Fruit fly (Drosophila melanogaster) whole organism, embryonic: ENCODE results near the gene CG6106.
A peak's percentile ranks its signal among the peaks of the same experiment; 100 is the strongest.

Experiments
- Asciz ChIP-seq: fragments of 200-800 bp; sonication (Bioruptor generic); optimal IDR thresholded peaks from 2 replicates; lab custom pipeline; 2017; ENCODE audit warnings: missing biosample characterization, mild to moderate bottlenecking, missing genetic modification characterization, missing genetic modification reagents
- Atf6 ChIP-seq: fragments of 200-800 bp; sonication (Bioruptor generic); IDR thresholded peaks from 2 replicates; pipeline ENCODE4 v1.3.6; 2022; ENCODE audit warnings: missing biosample characterization, missing genetic modification characterization
- C15 ChIP-seq: fragments of 200-800 bp; sonication (Bioruptor generic); IDR thresholded peaks from 3 replicates; pipeline ENCODE4 v1.3.6; 2022; ENCODE audit warnings: missing biosample characterization, missing genetic modification characterization
- CG11093 ChIP-seq: fragments of 200-800 bp; sonication (Bioruptor generic); IDR thresholded peaks from 3 replicates; pipeline ENCODE4 v1.3.6; 2022; ENCODE audit warnings: missing biosample characterization, missing genetic modification characterization
- CG12659 ChIP-seq: fragments of 200-800 bp; sonication (Bioruptor generic); optimal IDR thresholded peaks from 3 replicates; lab custom pipeline; 2017; ENCODE audit warnings: mild to moderate bottlenecking, missing biosample characterization, missing genetic modification reagents, missing genetic modification characterization
- CG12769 ChIP-seq: fragments of 200-800 bp; sonication (Bioruptor generic); optimal IDR thresholded peaks from 2 replicates; lab custom pipeline; 2019; ENCODE audit warnings: missing biosample characterization, mild to moderate bottlenecking, missing genetic modification characterization, moderate library complexity
- CG13424 ChIP-seq: fragments of 200-800 bp; sonication (Bioruptor generic); optimal IDR thresholded peaks from 2 replicates; lab custom pipeline; 2019; ENCODE audit warnings: missing biosample characterization, mild to moderate bottlenecking, missing genetic modification characterization, moderate library complexity
- CG15073 ChIP-seq: fragments of 200-800 bp; sonication (Bioruptor generic); optimal IDR thresholded peaks from 2 replicates; lab custom pipeline; 2016; ENCODE audit warnings: missing biosample characterization, missing genetic modification characterization
- CG17912 ChIP-seq: fragments of 200-800 bp; sonication (Bioruptor generic); optimal IDR thresholded peaks from 2 replicates; lab custom pipeline; 2018; ENCODE audit warnings: missing biosample characterization, mild to moderate bottlenecking, missing genetic modification characterization
- CG18599 ChIP-seq: fragments of 200-800 bp; sonication (Bioruptor generic); optimal IDR thresholded peaks from 3 replicates; lab custom pipeline; 2017; ENCODE audit warnings: missing biosample characterization, missing genetic modification characterization, mild to moderate bottlenecking, moderate library complexity, missing genetic modification reagents
- CG2712 ChIP-seq: fragments of 200-800 bp; optimal IDR thresholded peaks from 3 replicates; lab custom pipeline; 2019; ENCODE audit warnings: missing biosample characterization, mild to moderate bottlenecking, missing genetic modification characterization, moderate library complexity
- CG2889 ChIP-seq: fragments of 200-800 bp; sonication (Bioruptor generic); IDR thresholded peaks from 3 replicates; pipeline ENCODE4 v1.3.6; 2022; ENCODE audit warnings: missing biosample characterization, missing genetic modification characterization
- CG31365 ChIP-seq: fragments of 200-800 bp; sonication (Bioruptor generic); optimal IDR thresholded peaks from 2 replicates; lab custom pipeline; 2018; ENCODE audit warnings: missing biosample characterization, mild to moderate bottlenecking, missing genetic modification characterization
- CG3726 ChIP-seq: fragments of 200-800 bp; sonication (Bioruptor generic); IDR thresholded peaks from 3 replicates; pipeline ENCODE4, ENCODE4 v1.3.6; 2022; ENCODE audit warnings: missing biosample characterization, missing genetic modification characterization
- CG3838 ChIP-seq: fragments of 200-800 bp; sonication (Bioruptor generic); optimal IDR thresholded peaks from 3 replicates; lab custom pipeline; 2016; ENCODE audit warnings: missing biosample characterization, missing genetic modification characterization
- CG4404 ChIP-seq: fragments of 200-800 bp; sonication (Bioruptor generic); IDR thresholded peaks from 2 replicates; pipeline ENCODE4 v1.3.6; 2022; ENCODE audit warnings: missing biosample characterization, missing genetic modification characterization
- CG6813 ChIP-seq: fragments of 200-800 bp; sonication (Bioruptor generic); optimal IDR thresholded peaks from 2 replicates; lab custom pipeline; 2017; ENCODE audit warnings: missing biosample characterization, missing genetic modification characterization, mild to moderate bottlenecking, moderate library complexity, missing genetic modification reagents
- CG7987 ChIP-seq: fragments of 200-800 bp; sonication (Bioruptor generic); optimal IDR thresholded peaks from 2 replicates; lab custom pipeline; 2018; ENCODE audit warnings: missing biosample characterization, mild to moderate bottlenecking, missing genetic modification characterization, moderate library complexity
- CG8944 ChIP-seq: fragments of 200-800 bp; sonication (Bioruptor generic); optimal IDR thresholded peaks from 3 replicates; lab custom pipeline; 2016; ENCODE audit warnings: missing biosample characterization, missing genetic modification characterization
- CG9876 ChIP-seq: fragments of 200-800 bp; sonication (Bioruptor generic); optimal IDR thresholded peaks from 2 replicates; lab custom pipeline; 2016; ENCODE audit warnings: missing biosample characterization, missing genetic modification characterization
- Dbx ChIP-seq: fragments of 200-800 bp; sonication (Bioruptor generic); IDR thresholded peaks from 3 replicates; pipeline ENCODE4 v1.3.6; 2022; ENCODE audit warnings: missing biosample characterization, missing genetic modification characterization
- GATAe ChIP-seq: fragments of 200-800 bp; sonication (Bioruptor generic); conservative IDR thresholded peaks from 2 replicates; pipeline ENCODE4 v1.3.6; 2022; ENCODE audit warnings: missing biosample characterization, missing genetic modification characterization
- Gug ChIP-seq: fragments of 200-800 bp; sonication (Bioruptor generic); IDR thresholded peaks from 4 replicates; pipeline ENCODE4 v1.3.6; 2022; ENCODE audit warnings: missing biosample characterization, missing genetic modification characterization
- HLHmδ ChIP-seq: fragments of 200-800 bp; sonication (Bioruptor generic); optimal IDR thresholded peaks from 2 replicates; lab custom pipeline; 2018; ENCODE audit warnings: missing biosample characterization, mild to moderate bottlenecking, missing genetic modification characterization, moderate library complexity
- Hr51 ChIP-seq, 2 experiments: fragments of 200-800 bp; sonication (Bioruptor generic); optimal IDR thresholded peaks; 2 replicates in 1 of 2; 3 replicates in 1 of 2; lab custom pipeline; 2016 to 2018; ENCODE audit warnings: missing biosample characterization in 2 of 2, missing genetic modification characterization in 2 of 2, mild to moderate bottlenecking in 1 of 2, moderate library complexity in 1 of 2
- Jarid2 ChIP-seq: fragments of 200-800 bp; sonication (Bioruptor generic); optimal IDR thresholded peaks from 3 replicates; lab custom pipeline; 2017; ENCODE audit warnings: mild to moderate bottlenecking, missing biosample characterization, missing genetic modification reagents, missing genetic modification characterization
- Nf-YB ChIP-seq: fragments of 200-800 bp; sonication (Bioruptor generic); optimal IDR thresholded peaks from 3 replicates; lab custom pipeline; 2019; ENCODE audit warnings: missing biosample characterization, mild to moderate bottlenecking, missing genetic modification characterization, moderate library complexity
- Sox100B ChIP-seq: fragments of 200-800 bp; sonication (Bioruptor generic); optimal IDR thresholded peaks from 3 replicates; lab custom pipeline; 2018; ENCODE audit warnings: missing biosample characterization, mild to moderate bottlenecking, missing genetic modification characterization
- Ssrp ChIP-seq: fragments of 200-800 bp; sonication (Bioruptor generic); optimal IDR thresholded peaks from 2 replicates; lab custom pipeline; 2018; ENCODE audit warnings: missing biosample characterization, mild to moderate bottlenecking, missing genetic modification characterization, moderate library complexity
- Xbp1 ChIP-seq: fragments of 200-800 bp; sonication (Bioruptor generic); optimal IDR thresholded peaks from 3 replicates; lab custom pipeline; 2016; ENCODE audit warnings: missing biosample characterization, mild to moderate bottlenecking, missing genetic modification characterization
- YL-1 ChIP-seq: fragments of 200-800 bp; sonication (Bioruptor generic); optimal IDR thresholded peaks from 3 replicates; lab custom pipeline; 2017; ENCODE audit warnings: missing biosample characterization, mild to moderate bottlenecking, missing genetic modification characterization
- ato ChIP-seq: fragments of 200-800 bp; sonication (Bioruptor generic); IDR thresholded peaks from 2 replicates; pipeline ENCODE4 v1.3.6; 2022; ENCODE audit warnings: missing biosample characterization, missing genetic modification characterization; ENCODE audit not compliant: partially characterized antibody
- caup ChIP-seq: fragments of 200-800 bp; sonication (Bioruptor generic); optimal IDR thresholded peaks from 3 replicates; lab custom pipeline; 2017; ENCODE audit warnings: missing biosample characterization, mild to moderate bottlenecking, missing genetic modification characterization, moderate library complexity; ENCODE audit not compliant: severe bottlenecking
- corto ChIP-seq: fragments of 200-800 bp; sonication (Bioruptor generic); optimal IDR thresholded peaks from 2 replicates; lab custom pipeline; 2016; ENCODE audit warnings: missing biosample characterization, mild to moderate bottlenecking, missing genetic modification characterization, moderate library complexity
- da ChIP-seq: fragments of 200-800 bp; sonication (Bioruptor generic); optimal IDR thresholded peaks from 2 replicates; lab custom pipeline; 2016; ENCODE audit warnings: missing biosample characterization, missing genetic modification characterization
- ham ChIP-seq: fragments of 200-800 bp; sonication (Bioruptor generic); IDR thresholded peaks from 2 replicates; pipeline ENCODE4 v1.3.6; 2022; ENCODE audit warnings: missing biosample characterization, missing genetic modification characterization
- kay ChIP-seq: fragments of 200-800 bp; sonication (Bioruptor generic); optimal IDR thresholded peaks from 2 replicates; lab custom pipeline; 2016; ENCODE audit warnings: missing biosample characterization, missing genetic modification characterization
- lilli ChIP-seq: fragments of 200-800 bp; sonication (Bioruptor generic); optimal IDR thresholded peaks from 3 replicates; lab custom pipeline; 2016; ENCODE audit warnings: missing biosample characterization, missing genetic modification characterization
- pb ChIP-seq: fragments of 200-800 bp; sonication (Bioruptor generic); optimal IDR thresholded peaks from 3 replicates; lab custom pipeline; 2016; ENCODE audit warnings: missing biosample characterization, missing genetic modification characterization
- pzg ChIP-seq: fragments of 200-800 bp; sonication (Bioruptor generic); optimal IDR thresholded peaks from 3 replicates; lab custom pipeline; 2018; ENCODE audit warnings: missing biosample characterization, mild to moderate bottlenecking, missing genetic modification characterization, moderate library complexity
- ranshi ChIP-seq: fragments of 200-800 bp; sonication (Bioruptor generic); IDR thresholded peaks from 2 replicates; pipeline ENCODE4 v1.3.6; 2022; ENCODE audit warnings: missing biosample characterization, missing genetic modification characterization
- repo ChIP-seq: fragments of 200-800 bp; sonication (Bioruptor generic); optimal IDR thresholded peaks from 2 replicates; lab custom pipeline; 2016; ENCODE audit warnings: missing biosample characterization, missing genetic modification characterization
- schlank ChIP-seq: fragments of 200-800 bp; sonication (Bioruptor generic); optimal IDR thresholded peaks from 2 replicates; lab custom pipeline; 2018; ENCODE audit warnings: missing biosample characterization, mild to moderate bottlenecking, missing genetic modification characterization
- slbo ChIP-seq: fragments of 200-800 bp; sonication (Bioruptor generic); IDR thresholded peaks from 2 replicates; pipeline ENCODE4 v1.3.6; 2022; ENCODE audit warnings: missing biosample characterization, missing genetic modification characterization
- sna ChIP-seq: fragments of 200-800 bp; sonication (Bioruptor generic); IDR thresholded peaks from 2 replicates; pipeline ENCODE4 v1.3.6; 2022; ENCODE audit warnings: missing biosample characterization, missing genetic modification characterization; ENCODE audit not compliant: partially characterized antibody
- sqz ChIP-seq: fragments of 200-800 bp; sonication (Bioruptor generic); optimal IDR thresholded peaks from 3 replicates; lab custom pipeline; 2018; ENCODE audit warnings: missing biosample characterization, mild to moderate bottlenecking, missing genetic modification characterization
- sug ChIP-seq: fragments of 200-800 bp; optimal IDR thresholded peaks from 2 replicates; lab custom pipeline; 2019; ENCODE audit warnings: missing biosample characterization, mild to moderate bottlenecking, missing genetic modification characterization, moderate library complexity
- tll ChIP-seq, 2 experiments: fragments of 200-800 bp in 1 of 2; fragments of >200 bp in 1 of 2; sonication (Bioruptor generic) in 1 of 2; optimal IDR thresholded peaks; 2 replicates each; lab custom pipeline; 2017 to 2019; ENCODE audit warnings: missing biosample characterization in 2 of 2, missing genetic modification characterization in 2 of 2, mild to moderate bottlenecking in 1 of 2, moderate library complexity in 1 of 2
- zen2 ChIP-seq: fragments of 200-800 bp; sonication (Bioruptor generic); IDR thresholded peaks from 3 replicates; pipeline ENCODE4 v1.3.6; 2022; ENCODE audit warnings: missing biosample characterization, missing genetic modification characterization; ENCODE audit not compliant: partially characterized antibody
- zfh1 ChIP-seq: fragments of 200-800 bp; sonication (Bioruptor generic); IDR thresholded peaks from 3 replicates; pipeline ENCODE4 v1.3.6; 2022; ENCODE audit warnings: missing biosample characterization, missing genetic modification characterization
- zfh2 ChIP-seq: fragments of 200-800 bp; sonication (Bioruptor generic); optimal IDR thresholded peaks from 2 replicates; lab custom pipeline; 2016; ENCODE audit warnings: missing biosample characterization, missing genetic modification characterization

Gene CG6106

DNA sequence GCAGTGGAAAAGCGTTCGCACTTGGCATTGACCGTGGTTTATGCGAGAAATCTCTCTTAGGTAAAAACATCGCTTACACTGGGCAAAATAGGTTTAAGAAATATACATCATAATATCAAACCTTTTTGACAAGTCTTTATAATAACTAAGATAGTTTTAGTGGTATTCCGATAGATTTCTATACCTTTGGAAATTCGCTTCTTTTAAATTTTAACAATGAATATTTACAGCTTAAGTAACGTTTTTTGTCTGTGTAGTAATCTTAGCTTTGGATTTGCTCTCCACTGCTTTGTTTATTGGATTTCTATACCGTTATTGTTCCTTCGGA lies 48.7 kb downstream of the CG6106 start (continued):
- no peak for TF ChIP-seq CG2889 (GFP tag; lab: Robert Waterston, UW)
- peak; percentile 5 for TF ChIP-seq Xbp1 (GFP tag; lab: Kevin White, UChicago)
- TF ChIP-seq zen2 (GFP tag; lab: Robert Waterston, UW), result no peak
- peak; percentile 33 for TF ChIP-seq CG6813 (GFP tag; lab: Kevin White, UChicago)
- no peak for TF ChIP-seq CG17912 (GFP tag; lab: Kevin White, UChicago)
- no peak for TF ChIP-seq Gug (GFP tag; lab: Robert Waterston, UW)
- TF ChIP-seq Asciz, result no peak
- no peak for TF ChIP-seq Nf-YB (GFP tag; lab: Kevin White, UChicago)
- peak in 1 of 2 experiments; percentile 32 for TF ChIP-seq Hr51 (GFP tag; optimal IDR thresholded peaks at IDR 0.05; lab: Kevin White, UChicago)
- TF ChIP-seq sug (tag; lab: Kevin White, UChicago), result no peak
- no peak for TF ChIP-seq corto (GFP tag; lab: Kevin White, UChicago)
- no peak for TF ChIP-seq zfh1 (GFP tag; lab: Robert Waterston, UW)
- TF ChIP-seq CG8944, result no peak
- peak; percentile 15 for TF ChIP-seq schlank (tag; lab: Kevin White, UChicago)
- no peak for TF ChIP-seq pzg (GFP tag; lab: Kevin White, UChicago)
- peak; percentile 10 for TF ChIP-seq CG2712 (tag; lab: Kevin White, UChicago)
- no peak for TF ChIP-seq sqz (GFP tag; lab: Kevin White, UChicago)
- no peak for TF ChIP-seq pb (GFP tag; lab: Kevin White, UChicago)
- no peak for TF ChIP-seq C15
- TF ChIP-seq HLHmδ (GFP tag; lab: Kevin White, UChicago), result no peak
- no peak for TF ChIP-seq CG13424
- TF ChIP-seq ato (GFP tag; lab: Robert Waterston, UW), result no peak
- no peak for TF ChIP-seq da (GFP tag; lab: Kevin White, UChicago)
- no peak for TF ChIP-seq CG15073
- TF ChIP-seq caup (GFP tag; lab: Kevin White, UChicago), result no peak
- TF ChIP-seq GATAe (GFP tag; lab: Robert Waterston, UW), result no peak
- no peak for TF ChIP-seq CG3838
- no peak for TF ChIP-seq CG12659 (GFP tag; lab: Kevin White, UChicago)
- TF ChIP-seq tll (GFP tag; optimal IDR thresholded peaks at IDR 0.05; lab: Kevin White, UChicago), result no peak
- no peak for TF ChIP-seq zfh2 (GFP tag; lab: Kevin White, UChicago)
- TF ChIP-seq CG11093 (GFP tag; lab: Robert Waterston, UW), result no peak
- TF ChIP-seq CG12769 (tag; lab: Kevin White, UChicago), result peak; percentile 6
- TF ChIP-seq kay, result no peak
- no peak for TF ChIP-seq CG3726 (GFP tag; lab: Robert Waterston, UW)
- peak; percentile 13 for TF ChIP-seq lilli (GFP tag; lab: Kevin White, UChicago)
- TF ChIP-seq CG7987 (GFP tag; lab: Kevin White, UChicago), result no peak
- no peak for TF ChIP-seq ham
- TF ChIP-seq repo (GFP tag; lab: Kevin White, UChicago), result no peak
- TF ChIP-seq Ssrp (tag; lab: Kevin White, UChicago), result no peak
- no peak; the same call in 1 of the 2 replicates for TF ChIP-seq slbo (GFP tag; lab: Robert Waterston, UW)
- no peak for TF ChIP-seq CG31365 (tag; lab: Kevin White, UChicago)
- TF ChIP-seq ranshi (GFP tag; lab: Robert Waterston, UW), result no peak
- TF ChIP-seq Atf6 (GFP tag; lab: Robert Waterston, UW), result no peak
- no peak for TF ChIP-seq CG9876 (GFP tag; lab: Kevin White, UChicago)
- TF ChIP-seq CG4404 (GFP tag; lab: Robert Waterston, UW), result no peak
- no peak for TF ChIP-seq YL-1
- no peak for TF ChIP-seq sna (GFP tag; lab: Robert Waterston, UW)
- TF ChIP-seq Sox100B (GFP tag; lab: Kevin White, UChicago), result no peak
- 0 out of 3 replicates have a peak, but pooled peaks have one; percentile 43 for TF ChIP-seq Dbx (GFP tag; lab: Robert Waterston, UW)
- TF ChIP-seq CG18599 (GFP tag; lab: Kevin White, UChicago), result peak; percentile 53
- TF ChIP-seq Jarid2 (GFP tag; lab: Kevin White, UChicago), result no peak
